Worm (Caenorhabditis elegans): ENCODE data around the gene K08H10.10.
"Not testable (repeated sequence)": the region's sequence is repeated elsewhere in the genome, so short reads cannot be mapped to it uniquely, and the experiment has no call there.

ce11 chrV:9980731-9981483, 20.0 kb upstream of the K08H10.10 start, which contains the start of the genes ruvb-1 and tofu-1:
- TF ChIP-seq aly-1 (tag; optimal IDR thresholded peaks at IDR 0.05); ets-7 (tag; optimal IDR thresholded peaks at IDR 0.05); tbx-11 (GFP tag; IDR thresholded peaks at IDR 0.05); ama-1 (optimal IDR thresholded peaks at IDR 0.05); tra-4 (tag; optimal IDR thresholded peaks at IDR 0.05); pes-1 (GFP tag; IDR thresholded peaks at IDR 0.05); scrt-1 (GFP tag; IDR thresholded peaks at IDR 0.05): not testable (repeated sequence)
- TF ChIP-seq F13C5.2 (tag; optimal IDR thresholded peaks at IDR 0.05) = peak; percentile 21
